Fruit fly (Drosophila melanogaster): Measurements from ENCODE around the gene CG15478.
A peak's percentile ranks its signal among the peaks of the same experiment; 100 is the strongest.

CG15478 gene

DNA sequence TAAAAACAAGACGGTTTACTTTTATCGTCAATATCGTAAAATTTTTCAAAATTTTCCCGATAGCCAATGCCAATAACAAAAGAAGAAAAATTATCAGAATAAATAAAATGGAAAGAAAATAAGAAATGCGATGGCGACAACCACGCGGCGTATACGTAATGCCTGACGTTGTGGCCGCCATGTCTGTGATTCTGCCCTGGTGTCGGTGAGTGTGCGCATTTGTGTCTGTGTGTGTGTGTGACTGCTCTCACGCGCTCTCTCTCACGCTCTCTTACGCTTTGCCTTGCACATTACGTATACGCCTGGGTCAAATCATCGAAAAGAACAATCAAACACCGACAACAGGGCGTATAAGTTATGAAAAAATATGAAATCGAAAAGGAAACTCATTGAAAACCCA, 22.9 kb downstream of the CG15478 start (continued):
- TF ChIP-seq CG8632 (GFP tag; optimal IDR thresholded peaks at IDR 0.05) (no peak), OdsH (GFP tag; optimal IDR thresholded peaks at IDR 0.05) (no peak), salr (GFP tag; optimal IDR thresholded peaks at IDR 0.05) (peak in 1 of 2 experiments; percentile 40), Hr39 (GFP tag; optimal IDR thresholded peaks at IDR 0.05) (no peak), CG31627 (GFP tag; optimal IDR thresholded peaks at IDR 0.05) (no peak), net (GFP tag; optimal IDR thresholded peaks at IDR 0.05) (no peak), topi (GFP tag; optimal IDR thresholded peaks at IDR 0.05) (no peak), CG6276 (GFP tag; optimal IDR thresholded peaks at IDR 0.05) (no peak), CG10669 (GFP tag; optimal IDR thresholded peaks at IDR 0.05) (peak; percentile 6), pdm3 (GFP tag; optimal IDR thresholded peaks at IDR 0.05) (no peak), Hr4 (GFP tag; optimal IDR thresholded peaks at IDR 0.05) (no peak), ss (GFP tag; optimal IDR thresholded peaks at IDR 0.05) (peak; percentile 40 to 73), CG11902 (GFP tag; optimal IDR thresholded peaks at IDR 0.05) (no peak), CG9139 (GFP tag; optimal IDR thresholded peaks at IDR 0.05) (peak; percentile 45), CG32006 (GFP tag; optimal IDR thresholded peaks at IDR 0.05) (no peak), cyc (GFP tag; optimal IDR thresholded peaks at IDR 0.05) (no peak), lz (GFP tag; optimal IDR thresholded peaks at IDR 0.05) (no peak), CG11762 (GFP tag; optimal IDR thresholded peaks at IDR 0.05; ENCODE audit: insufficient read depth) (no peak), dsx (GFP tag; optimal IDR thresholded peaks at IDR 0.05; ENCODE audit: poor library complexity, severe bottlenecking) (peak; percentile 41), CG6792 (GFP tag; optimal IDR thresholded peaks at IDR 0.05) (no peak), Sox15 (GFP tag; optimal IDR thresholded peaks at IDR 0.05) (no peak), Eip75B (GFP tag; optimal IDR thresholded peaks at IDR 0.05) (no peak)

DNA sequence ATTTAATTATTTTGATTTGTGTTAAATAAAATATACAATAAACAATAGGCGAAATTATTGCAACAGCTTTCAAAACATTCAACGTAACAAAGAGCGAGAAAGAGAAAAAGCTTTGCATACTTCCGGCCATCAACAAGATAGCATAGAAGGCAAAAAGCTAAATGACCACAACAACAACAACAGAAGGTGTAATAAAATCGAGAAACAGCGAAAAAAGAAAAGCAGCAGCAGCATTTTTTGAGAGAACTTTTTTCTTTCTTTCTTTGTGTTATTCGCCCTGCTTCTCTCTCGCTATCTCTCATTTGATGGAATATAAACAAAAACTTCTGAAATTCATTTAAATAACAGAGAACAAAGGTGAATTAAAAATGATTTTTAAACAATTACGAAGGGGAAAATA, 23.5 kb downstream of the CG15478 start:
- TF ChIP-seq fd85E (GFP tag; optimal IDR thresholded peaks at IDR 0.05) (no peak), acj6 (GFP tag; optimal IDR thresholded peaks at IDR 0.05) (no peak), Eip78C (GFP tag) (peak; percentile 16), CG7368 (GFP tag; optimal IDR thresholded peaks at IDR 0.05) (no peak), CG15336 (GFP tag; IDR thresholded peaks at IDR 0.05) (peak; percentile 27; the same call in 1 of the 2 replicates), eg (GFP tag; IDR thresholded peaks at IDR 0.05) (0 out of 3 replicates have a peak, but pooled peaks have one; percentile 15), Lpt (GFP tag; optimal IDR thresholded peaks at IDR 0.05) (no peak), CG31627 (GFP tag; optimal IDR thresholded peaks at IDR 0.05) (no peak), Blimp-1 (GFP tag; optimal IDR thresholded peaks at IDR 0.05) (no peak)

DNA sequence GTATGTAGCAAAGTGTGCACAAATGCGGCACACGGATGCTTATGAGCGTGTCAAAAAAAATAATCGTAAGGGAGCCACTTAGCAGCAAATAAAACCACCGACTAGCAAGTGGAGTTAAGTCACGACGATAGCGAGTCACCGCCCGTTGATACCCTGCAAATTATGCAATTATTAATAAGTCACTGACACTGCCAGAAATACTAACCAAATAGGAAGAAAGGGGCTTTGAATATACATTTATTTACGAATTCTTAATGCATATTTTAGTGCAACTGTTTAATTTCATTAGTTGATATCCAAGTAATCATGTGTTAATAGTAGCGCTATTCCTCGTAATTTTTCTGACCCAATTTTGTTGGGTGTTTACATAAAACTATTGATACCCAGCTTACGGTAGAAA, 24.3 kb downstream of the CG15478 start:
- TF ChIP-seq acj6 (GFP tag; optimal IDR thresholded peaks at IDR 0.05) = no peak
- peak; percentile 36 for TF ChIP-seq Hr4 (GFP tag; optimal IDR thresholded peaks at IDR 0.05)
- no peak for TF ChIP-seq spab (GFP tag; optimal IDR thresholded peaks at IDR 0.05)
- no peak for TF ChIP-seq esn (GFP tag; optimal IDR thresholded peaks at IDR 0.05)
- TF ChIP-seq fkh (GFP tag; optimal IDR thresholded peaks at IDR 0.05) = peak; percentile 34
- TF ChIP-seq CG10631 (GFP tag; optimal IDR thresholded peaks at IDR 0.05) = no peak
- no peak for TF ChIP-seq net (GFP tag; optimal IDR thresholded peaks at IDR 0.05)
- TF ChIP-seq Eip93F (GFP tag; optimal IDR thresholded peaks at IDR 0.05) = no peak
- TF ChIP-seq dsx (GFP tag; optimal IDR thresholded peaks at IDR 0.05; ENCODE audit: poor library complexity, severe bottlenecking) = no peak
- no peak for TF ChIP-seq Hr38 (GFP tag; optimal IDR thresholded peaks at IDR 0.05)
- no peak for TF ChIP-seq Smox (GFP tag; optimal IDR thresholded peaks at IDR 0.05)
- no peak for TF ChIP-seq vri (GFP tag; optimal IDR thresholded peaks at IDR 0.05)
- TF ChIP-seq CG32006 (GFP tag; optimal IDR thresholded peaks at IDR 0.05) = peak; percentile 23
- TF ChIP-seq CG6792 (GFP tag; optimal IDR thresholded peaks at IDR 0.05) = no peak

DNA sequence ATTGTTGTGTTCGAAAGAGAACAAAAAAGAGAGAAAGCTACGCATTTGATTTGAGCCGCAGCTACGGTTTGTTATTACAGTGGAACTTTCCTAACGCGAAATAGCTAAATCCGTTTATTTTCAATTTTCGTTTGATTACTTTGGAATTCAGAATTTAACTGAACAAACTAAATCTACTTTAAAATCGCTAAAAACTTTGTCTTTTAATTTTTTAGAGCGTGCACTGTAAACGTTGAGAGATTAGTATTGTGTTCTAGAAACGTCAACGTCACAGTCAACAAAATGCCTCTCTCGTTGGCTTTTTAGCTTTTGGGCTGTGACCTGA, 25.0 kb downstream of the CG15478 start:
- TF ChIP-seq CG6792 (GFP tag; optimal IDR thresholded peaks at IDR 0.05) (peak; percentile 61), CG8319 (GFP tag; optimal IDR thresholded peaks at IDR 0.05) (no peak), Eip93F (GFP tag; optimal IDR thresholded peaks at IDR 0.05) (no peak), Blimp-1 (GFP tag; optimal IDR thresholded peaks at IDR 0.05) (no peak), Sox14 (GFP tag; optimal IDR thresholded peaks at IDR 0.05) (peak; percentile 73), Eip78C (GFP tag) (peak; percentile 89), Eip75B (GFP tag; optimal IDR thresholded peaks at IDR 0.05) (peak; percentile 54), vri (GFP tag; optimal IDR thresholded peaks at IDR 0.05) (no peak), CG3032 (tag; optimal IDR thresholded peaks at IDR 0.05) (peak; percentile 19), CG7368 (GFP tag; optimal IDR thresholded peaks at IDR 0.05) (peak; percentile 60), CG11294 (GFP tag; IDR thresholded peaks at IDR 0.05) (peak; percentile 73), CG32006 (GFP tag; optimal IDR thresholded peaks at IDR 0.05) (peak; percentile 75), dsx (GFP tag; optimal IDR thresholded peaks at IDR 0.05; ENCODE audit: poor library complexity, severe bottlenecking) (no peak), CG1621 (tag; optimal IDR thresholded peaks at IDR 0.05) (peak; percentile 12), CG6163 (GFP tag; IDR thresholded peaks at IDR 0.05) (peak; percentile 89), pdm3 (GFP tag; optimal IDR thresholded peaks at IDR 0.05) (peak; percentile 70), Ets21C (GFP tag; optimal IDR thresholded peaks at IDR 0.05) (peak; percentile 35), topi (GFP tag; optimal IDR thresholded peaks at IDR 0.05) (peak; percentile 75), CG31627 (GFP tag; optimal IDR thresholded peaks at IDR 0.05) (peak; percentile 71), CG9139 (GFP tag; optimal IDR thresholded peaks at IDR 0.05) (no peak), CG8119 (GFP tag; IDR thresholded peaks at IDR 0.05) (peak; percentile 83)

All from whole organism, prepupa.